Worm (Caenorhabditis elegans) whole organism, mixed stage, embryonic: ENCODE results near the gene ssu-1.

Experiments used
- blmp-1 ChIP-seq: fragments of 150-350 bp; optimal IDR thresholded peaks from 2 replicates; lab custom pipeline; 2014; ENCODE audit warnings: missing biosample characterization, missing genetic modification characterization
- ceh-43 ChIP-seq: fragments of 200-800 bp; sonication (Bioruptor generic); optimal IDR thresholded peaks from 2 replicates; lab custom pipeline; 2018; ENCODE audit warnings: mild to moderate bottlenecking, missing genetic modification characterization, moderate library complexity, missing compliant biosample characterization
- elt-3 ChIP-seq: fragments of 150-350 bp; optimal IDR thresholded peaks from 2 replicates; lab custom pipeline; 2014; ENCODE audit warnings: missing biosample characterization, missing genetic modification characterization
- lsy-2 ChIP-seq: fragments of 150-350 bp; optimal IDR thresholded peaks from 2 replicates; lab custom pipeline; 2014; ENCODE audit warnings: missing biosample characterization, missing genetic modification characterization
- nhr-237 ChIP-seq: fragments of 150-350 bp; optimal IDR thresholded peaks from 2 replicates; lab custom pipeline; 2014; ENCODE audit warnings: missing biosample characterization, missing genetic modification characterization
- nhr-28 ChIP-seq: fragments of 150-350 bp; optimal IDR thresholded peaks from 2 replicates; lab custom pipeline; 2014; ENCODE audit warnings: missing biosample characterization, missing genetic modification characterization
- nhr-76 ChIP-seq: sonication (generic microtip); optimal IDR thresholded peaks from 2 replicates; lab custom pipeline; 2017; ENCODE audit warnings: missing biosample characterization, missing genetic modification characterization
- tbx-8 ChIP-seq: fragments of 200-800 bp; sonication (Bioruptor generic); optimal IDR thresholded peaks from 2 replicates; lab custom pipeline; 2018; ENCODE audit warnings: mild to moderate bottlenecking, missing genetic modification characterization, moderate library complexity, missing compliant biosample characterization
- unc-39 ChIP-seq: fragments of 150-350 bp; optimal IDR thresholded peaks from 2 replicates; lab custom pipeline; 2014; ENCODE audit warnings: missing biosample characterization, missing genetic modification characterization
- ztf-11 ChIP-seq: fragments of 150-350 bp; optimal IDR thresholded peaks from 2 replicates; lab custom pipeline; 2014; ENCODE audit warnings: missing biosample characterization, missing genetic modification characterization

- TF ChIP-seq ztf-11 (tag; lab: Kevin White, UChicago) (no peak), nhr-237 (tag; lab: Kevin White, UChicago) (no peak), blmp-1 (tag; lab: Kevin White, UChicago) (no peak), nhr-76 (tag; lab: Kevin White, UChicago) (no peak), tbx-8 (GFP tag; lab: Kevin White, UChicago) (no peak), elt-3 (no peak), ceh-43 (GFP tag; lab: Kevin White, UChicago) (no peak), unc-39 (tag; lab: Kevin White, UChicago) (no peak), lsy-2 (tag; lab: Kevin White, UChicago) (no peak), nhr-28 (no peak)
Observed at ce11 chrV:20147662-20148245, 14.7 kb upstream of the ssu-1 start, which contains the start of gene Y113G7A.13.
